Worm (Caenorhabditis elegans): ENCODE measurements around the gene nspc-14.

Gene nspc-14

ce11 chrX:12378293-12378692 lies 19.4 kb upstream of the nspc-14 start, which contains the start of gene glb-13:
TSS of gene glb-13 (minus strand) at chrX:12378393.
- TF ChIP-seq unc-86 (tag; optimal IDR thresholded peaks at IDR 0.05): no peak
- TF ChIP-seq C34B4.2 (tag; optimal IDR thresholded peaks at IDR 0.05): no peak
- TF ChIP-seq fos-1 (tag; optimal IDR thresholded peaks at IDR 0.05): no peak
- TF ChIP-seq sptf-1 (tag; optimal IDR thresholded peaks at IDR 0.05): no peak
- TF ChIP-seq efl-1 (optimal IDR thresholded peaks at IDR 0.05): no peak
- TF ChIP-seq efl-1 (GFP tag; optimal IDR thresholded peaks at IDR 0.05 in 1 of 2): no peak
- TF ChIP-seq hpl-2 (GFP tag; optimal IDR thresholded peaks at IDR 0.05): no peak
- no peak for TF ChIP-seq Y116A8C.19 (tag; optimal IDR thresholded peaks at IDR 0.05; ENCODE audit: borderline replicate concordance)
- TF ChIP-seq snu-23 (GFP tag; optimal IDR thresholded peaks at IDR 0.05): no peak
- TF ChIP-seq grh-1 (GFP tag; IDR thresholded peaks at IDR 0.05): no peak
- no peak for TF ChIP-seq dsc-1 (tag; optimal IDR thresholded peaks at IDR 0.05)
- TF ChIP-seq vab-15 (tag; optimal IDR thresholded peaks at IDR 0.05): no peak
- TF ChIP-seq lin-39 (tag; optimal IDR thresholded peaks at IDR 0.05): no peak
- TF ChIP-seq ceh-88 (GFP tag; IDR thresholded peaks at IDR 0.05): no peak
- no peak for TF ChIP-seq hlh-17 (GFP tag; optimal IDR thresholded peaks at IDR 0.05; ENCODE audit: borderline replicate concordance)

ce11 chrX:12375783-12376182 lies 16.9 kb upstream of the nspc-14 start:
- TF ChIP-seq xbp-1 (tag; optimal IDR thresholded peaks at IDR 0.05) (no peak), sptf-1 (tag; optimal IDR thresholded peaks at IDR 0.05) (no peak), alr-1 (tag; optimal IDR thresholded peaks at IDR 0.05; ENCODE audit: borderline replicate concordance) (no peak)

- no peak for TF ChIP-seq sup-37 (GFP tag; optimal IDR thresholded peaks at IDR 0.05)
- TF ChIP-seq nhr-20 (tag; optimal IDR thresholded peaks at IDR 0.05): no peak
- TF ChIP-seq ceh-63 (GFP tag; optimal IDR thresholded peaks at IDR 0.05): no peak
- TF ChIP-seq rnt-1 (tag; optimal IDR thresholded peaks at IDR 0.05): no peak
- no peak for TF ChIP-seq nhr-76 (tag; optimal IDR thresholded peaks at IDR 0.05)
- TF ChIP-seq nhr-19 (GFP tag; conservative IDR thresholded peaks at IDR 0.05): no peak
- TF ChIP-seq nhr-237 (tag; optimal IDR thresholded peaks at IDR 0.05): no peak
- no peak for TF ChIP-seq pag-3 (tag; optimal IDR thresholded peaks at IDR 0.05; ENCODE audit: borderline replicate concordance, insufficient read depth)
Measured at ce11 chrX:12371321-12371720, 12.5 kb upstream of the nspc-14 start, which contains the start of gene rif-1.2. TSS of gene rif-1.2 (minus strand) at chrX:12371421.

- no peak for TF ChIP-seq ceh-63 (GFP tag; optimal IDR thresholded peaks at IDR 0.05)
- TF ChIP-seq hpl-2 (GFP tag; optimal IDR thresholded peaks at IDR 0.05): no peak
- no peak for TF ChIP-seq C34B4.2 (tag; optimal IDR thresholded peaks at IDR 0.05)
- TF ChIP-seq alr-1 (tag; optimal IDR thresholded peaks at IDR 0.05; ENCODE audit: borderline replicate concordance): no peak
- TF ChIP-seq mep-1 (tag; optimal IDR thresholded peaks at IDR 0.05): peak; percentile 57
- TF ChIP-seq fkh-4 (tag; optimal IDR thresholded peaks at IDR 0.05; ENCODE audit: borderline replicate concordance): no peak
- TF ChIP-seq efl-1 (optimal IDR thresholded peaks at IDR 0.05): peak in 1 of 2 experiments; percentile 11
- TF ChIP-seq efl-1 (GFP tag; optimal IDR thresholded peaks at IDR 0.05 in 1 of 2): no peak
- no peak for TF ChIP-seq sup-37 (GFP tag; optimal IDR thresholded peaks at IDR 0.05)
- peak; percentile 11 for TF ChIP-seq lin-13 (GFP tag; optimal IDR thresholded peaks at IDR 0.05)
- no peak for TF ChIP-seq fos-1 (tag; optimal IDR thresholded peaks at IDR 0.05)
- no peak for TF ChIP-seq pag-3 (tag; optimal IDR thresholded peaks at IDR 0.05; ENCODE audit: borderline replicate concordance, insufficient read depth)
- TF ChIP-seq ceh-8 (GFP tag; optimal IDR thresholded peaks at IDR 0.05): no peak
- TF ChIP-seq ceh-82 (tag; optimal IDR thresholded peaks at IDR 0.05): peak; percentile 36 to 61 (median 61)
- TF ChIP-seq snu-23 (GFP tag; optimal IDR thresholded peaks at IDR 0.05): peak; percentile 73
- TF ChIP-seq ztf-4 (tag; optimal IDR thresholded peaks at IDR 0.05): no peak
- TF ChIP-seq nhr-90 (tag; optimal IDR thresholded peaks at IDR 0.05; ENCODE audit: poor library complexity): peak; percentile 17
- TF ChIP-seq isw-1 (GFP tag; IDR thresholded peaks at IDR 0.05): no peak
- no peak for TF ChIP-seq Y116A8C.19 (tag; optimal IDR thresholded peaks at IDR 0.05; ENCODE audit: borderline replicate concordance)
- TF ChIP-seq dsc-1 (tag; optimal IDR thresholded peaks at IDR 0.05): peak; percentile 53
- no peak for TF ChIP-seq nhr-47 (tag; optimal IDR thresholded peaks at IDR 0.05)
- no peak for TF ChIP-seq ceh-90 (tag; optimal IDR thresholded peaks at IDR 0.05)
- peak; percentile 22; the same call in 1 of the 2 replicates for TF ChIP-seq ceh-88 (GFP tag; IDR thresholded peaks at IDR 0.05)
- no peak for TF ChIP-seq nhr-84 (tag; optimal IDR thresholded peaks at IDR 0.05)
- no peak for TF ChIP-seq C04F5.9 (tag; optimal IDR thresholded peaks at IDR 0.05)
- TF ChIP-seq irx-1 (tag; optimal IDR thresholded peaks at IDR 0.05): peak; percentile 22
- TF ChIP-seq fkh-8 (tag; optimal IDR thresholded peaks at IDR 0.05): no peak
- TF ChIP-seq blmp-1 (tag; optimal IDR thresholded peaks at IDR 0.05): no peak
- TF ChIP-seq nhr-11 (tag; optimal IDR thresholded peaks at IDR 0.05): no peak
- TF ChIP-seq nhr-85 (tag): peak; percentile 43
- no peak for TF ChIP-seq lir-3 (tag; optimal IDR thresholded peaks at IDR 0.05; ENCODE audit: poor library complexity)
- no peak for TF ChIP-seq aha-1 (tag; optimal IDR thresholded peaks at IDR 0.05)
- TF ChIP-seq unc-86 (tag; optimal IDR thresholded peaks at IDR 0.05): no peak
- TF ChIP-seq vab-15 (tag; optimal IDR thresholded peaks at IDR 0.05): no peak
- no peak for TF ChIP-seq grh-1 (GFP tag; IDR thresholded peaks at IDR 0.05)
Measured at ce11 chrX:12367498-12367897, 8.6 kb upstream of the nspc-14 start.
